Worm (Caenorhabditis elegans) whole organism, early embryonic: ENCODE results near the gene pgp-8.

Source experiments
- aly-1 ChIP-seq: sonication (generic microtip); optimal IDR thresholded peaks from 2 replicates; lab custom pipeline; 2016; ENCODE audit warnings: missing genetic modification characterization, missing compliant biosample characterization
- ama-1 ChIP-seq: fragments of 150-350 bp; optimal IDR thresholded peaks from 2 replicates; lab custom pipeline; 2014
- ceh-36 ChIP-seq: sonication (generic microtip); optimal IDR thresholded peaks from 2 replicates; lab custom pipeline; 2016; ENCODE audit warnings: missing genetic modification characterization, inconsistent platforms, missing compliant biosample characterization
- ets-7 ChIP-seq: sonication (generic microtip); optimal IDR thresholded peaks from 2 replicates; lab custom pipeline; 2016; ENCODE audit warnings: missing genotype, missing genetic modification characterization, missing compliant biosample characterization
- flt-1 ChIP-seq: fragments of 200-800 bp; sonication (Bioruptor generic); IDR thresholded peaks from 2 replicates; pipeline ENCODE4 v1.3.6; 2022; ENCODE audit warnings: missing genetic modification characterization, missing compliant biosample characterization
- hmbx-1 ChIP-seq: sonication (generic microtip); optimal IDR thresholded peaks from 2 replicates; lab custom pipeline; 2016; ENCODE audit warnings: mild to moderate bottlenecking, missing genetic modification characterization, missing compliant biosample characterization
- hmg-4 ChIP-seq: fragments of 200-800 bp; sonication (Bioruptor generic); optimal IDR thresholded peaks from 2 replicates; lab custom pipeline; 2018; ENCODE audit warnings: mild to moderate bottlenecking, missing genetic modification characterization, missing compliant biosample characterization
- hnd-1 ChIP-seq: sonication (generic microtip); optimal IDR thresholded peaks from 2 replicates; lab custom pipeline; 2016; ENCODE audit warnings: missing genetic modification characterization, missing compliant biosample characterization
- pes-1 ChIP-seq: fragments of 200-800 bp; sonication (Bioruptor generic); IDR thresholded peaks from 2 replicates; pipeline ENCODE4 v1.3.6; 2022; ENCODE audit warnings: missing genetic modification reagents, missing genetic modification characterization, missing compliant biosample characterization
- scrt-1 ChIP-seq: fragments of 200-800 bp; sonication (Bioruptor generic); IDR thresholded peaks from 2 replicates; pipeline ENCODE4 v1.3.6; 2022; ENCODE audit warnings: missing genetic modification characterization, missing compliant biosample characterization
- tbx-11 ChIP-seq: fragments of 200-800 bp; sonication (Bioruptor generic); IDR thresholded peaks from 2 replicates; pipeline ENCODE4 v1.3.6; 2022; ENCODE audit warnings: missing genetic modification characterization, missing compliant biosample characterization
- tra-4 ChIP-seq: sonication (generic microtip); optimal IDR thresholded peaks from 2 replicates; lab custom pipeline; 2017; ENCODE audit warnings: missing genetic modification characterization, missing compliant biosample characterization

ce11 chrX:10821160-10821559, 43.1 kb downstream of the pgp-8 start:
- TF ChIP-seq tra-4 (tag; lab: Kevin White, UChicago): peak; percentile 34
- no peak for TF ChIP-seq ama-1 (lab: Kevin White, UChicago)
- peak; percentile 12 for TF ChIP-seq aly-1 (tag; lab: Kevin White, UChicago)
- TF ChIP-seq flt-1: peak; percentile 75
- TF ChIP-seq hmbx-1 (tag; lab: Kevin White, UChicago): no peak
- TF ChIP-seq pes-1 (GFP tag; lab: Robert Waterston, UW): no peak
- peak; percentile 22 for TF ChIP-seq ets-7 (tag; lab: Kevin White, UChicago)
- TF ChIP-seq scrt-1 (GFP tag; lab: Robert Waterston, UW): peak; percentile 87
- TF ChIP-seq hnd-1 (tag; lab: Kevin White, UChicago): peak; percentile 50
- TF ChIP-seq tbx-11 (GFP tag; lab: Robert Waterston, UW): peak; percentile 76; the same call in 1 of the 2 replicates
- peak; percentile 57 for TF ChIP-seq ceh-36 (tag; lab: Kevin White, UChicago)
- no peak for TF ChIP-seq hmg-4 (GFP tag; lab: Kevin White, UChicago)
